Fruit fly (Drosophila melanogaster): Measurements from ENCODE around the gene CG42570.

The CG42570 gene

dm6 chr3L:15690711-15691591, 26.7 kb upstream of the CG42570 start (continued):
- TF ChIP-seq ap (GFP tag; IDR thresholded peaks at IDR 0.05) (no peak), CG11723 (GFP tag; optimal IDR thresholded peaks at IDR 0.05) (no peak), CkIIα-i1 (GFP tag; IDR thresholded peaks at IDR 0.05) (no peak), CG17328 (GFP tag; IDR thresholded peaks at IDR 0.05) (no peak), CG3163 (GFP tag; optimal IDR thresholded peaks at IDR 0.05) (no peak), slou (GFP tag; optimal IDR thresholded peaks at IDR 0.05) (no peak), CG6854 (GFP tag; optimal IDR thresholded peaks at IDR 0.05) (no peak), schlank (tag; optimal IDR thresholded peaks at IDR 0.05) (no peak), Neu2 (GFP tag; optimal IDR thresholded peaks at IDR 0.05; ENCODE audit: borderline replicate concordance) (no peak), CG4820 (GFP tag; optimal IDR thresholded peaks at IDR 0.05) (peak; percentile 64), tap (tag; optimal IDR thresholded peaks at IDR 0.05) (peak; percentile 73), CG5953 (GFP tag; IDR thresholded peaks at IDR 0.05) (no peak), ems (GFP tag; optimal IDR thresholded peaks at IDR 0.05) (no peak), lilli (GFP tag; optimal IDR thresholded peaks at IDR 0.05) (no peak), CrebB (tag; optimal IDR thresholded peaks at IDR 0.05) (no peak), CG6683 (GFP tag; optimal IDR thresholded peaks at IDR 0.05) (no peak), dimm (GFP tag; IDR thresholded peaks at IDR 0.05) (no peak), D (optimal IDR thresholded peaks at IDR 0.05) (peak; percentile 30), D (GFP tag; optimal IDR thresholded peaks at IDR 0.05) (peak; percentile 64), HLH4C (GFP tag; IDR thresholded peaks at IDR 0.05; ENCODE audit: partially characterized antibody) (no peak), cato (GFP tag; optimal IDR thresholded peaks at IDR 0.05; ENCODE audit: borderline replicate concordance) (no peak), CG7786 (GFP tag; optimal IDR thresholded peaks at IDR 0.05) (no peak), nerfin-2 (GFP tag; IDR thresholded peaks at IDR 0.05; ENCODE audit: partially characterized antibody) (no peak), chm (GFP tag; IDR thresholded peaks at IDR 0.05) (no peak), dati (GFP tag; IDR thresholded peaks at IDR 0.05) (no peak), CG15696 (tag; optimal IDR thresholded peaks at IDR 0.05) (peak; percentile 61), Nf-YA (GFP tag; IDR thresholded peaks at IDR 0.05) (no peak; the same call in 1 of the 2 replicates), HHEX (GFP tag; optimal IDR thresholded peaks at IDR 0.05) (no peak), CG13894 (tag; optimal IDR thresholded peaks at IDR 0.05) (no peak), hkb (optimal IDR thresholded peaks at IDR 0.05) (no peak), hkb (GFP tag; IDR thresholded peaks at IDR 0.05) (peak; percentile 78), CG42726 (GFP tag; IDR thresholded peaks at IDR 0.05; ENCODE audit: partially characterized antibody) (no peak), jing (GFP tag; optimal IDR thresholded peaks at IDR 0.05) (no peak), Fer3 (tag; optimal IDR thresholded peaks at IDR 0.05) (peak; percentile 50), CG2116 (GFP tag; optimal IDR thresholded peaks at IDR 0.05) (no peak), fru (optimal IDR thresholded peaks at IDR 0.05) (no peak), lola (GFP tag; optimal IDR thresholded peaks at IDR 0.05) (peak in 1 of 3 experiments; percentile 35), CG10462 (GFP tag; optimal IDR thresholded peaks at IDR 0.05) (no peak), HLH54F (GFP tag; optimal IDR thresholded peaks at IDR 0.05) (no peak), zfh1 (GFP tag; IDR thresholded peaks at IDR 0.05) (peak; percentile 47; the same call in 2 of the 3 replicates), CG31388 (GFP tag; optimal IDR thresholded peaks at IDR 0.05) (no peak), Mes4 (GFP tag; optimal IDR thresholded peaks at IDR 0.05) (no peak), gcm2 (GFP tag; optimal IDR thresholded peaks at IDR 0.05) (no peak), mirr (GFP tag; optimal IDR thresholded peaks at IDR 0.05) (peak; percentile 23), CG11093 (GFP tag; IDR thresholded peaks at IDR 0.05) (no peak), CG9727 (GFP tag; optimal IDR thresholded peaks at IDR 0.05) (peak; percentile 24), Fer1 (GFP tag; optimal IDR thresholded peaks at IDR 0.05) (peak; percentile 37), CG3726 (GFP tag; IDR thresholded peaks at IDR 0.05) (no peak), CG17912 (GFP tag; optimal IDR thresholded peaks at IDR 0.05) (no peak), CG6272 (GFP tag; IDR thresholded peaks at IDR 0.05) (no peak)
